Fruit fly (Drosophila melanogaster) whole organism, wandering third instar larva: ENCODE data around the gene CG12194.

ENCODE experiments used
- Abd-B ChIP-seq: fragments of >200 bp; optimal IDR thresholded peaks from 2 replicates; lab custom pipeline; 2017; ENCODE audit warnings: missing biosample characterization, missing genetic modification characterization
- CG32264 ChIP-seq: fragments of 200-800 bp; sonication (Bioruptor generic); optimal IDR thresholded peaks from 2 replicates; lab custom pipeline; 2016; ENCODE audit warnings: missing biosample characterization, missing genetic modification characterization
- CrebA ChIP-seq: fragments of 200-800 bp; sonication (Bioruptor generic); optimal IDR thresholded peaks from 2 replicates; lab custom pipeline; 2016; ENCODE audit warnings: missing biosample characterization, mild to moderate bottlenecking, missing genetic modification characterization, borderline replicate concordance
- Dfd ChIP-seq: fragments of >200 bp; optimal IDR thresholded peaks from 2 replicates; lab custom pipeline; 2017; ENCODE audit warnings: missing biosample characterization, missing genetic modification characterization
- Dif ChIP-seq: fragments of 200-275, 200-300 bp; sonication (Bioruptor generic); optimal IDR thresholded peaks from 2 replicates; lab custom pipeline; 2018; ENCODE audit warnings: missing biosample characterization, missing genetic modification characterization; ENCODE audit not compliant: partially characterized antibody
- HLH106 ChIP-seq: fragments of 200-800 bp; optimal IDR thresholded peaks from 3 replicates; lab custom pipeline; 2019; ENCODE audit warnings: missing biosample characterization, mild to moderate bottlenecking, missing genetic modification characterization, moderate library complexity
- Hnf4 ChIP-seq: fragments of 200-800 bp; sonication (Bioruptor generic); optimal IDR thresholded peaks from 2 replicates; lab custom pipeline; 2016; ENCODE audit warnings: missing biosample characterization, mild to moderate bottlenecking, missing genetic modification characterization
- Hr78 ChIP-seq: fragments of >200 bp; optimal IDR thresholded peaks from 2 replicates; lab custom pipeline; 2017; ENCODE audit warnings: missing biosample characterization, missing genetic modification characterization
- Mio ChIP-seq: sonication (Bioruptor generic); optimal IDR thresholded peaks from 2 replicates; lab custom pipeline; 2016; ENCODE audit warnings: missing biosample characterization, missing genetic modification characterization
- Myc ChIP-seq: fragments of >200 bp; optimal IDR thresholded peaks from 2 replicates; lab custom pipeline; 2017
- N ChIP-seq: fragments of >200 bp; optimal IDR thresholded peaks from 2 replicates; lab custom pipeline; 2018; ENCODE audit warnings: missing biosample characterization, missing external identifiers, missing genetic modification characterization
- OdsH ChIP-seq: fragments of 200-800 bp; sonication (Bioruptor generic); optimal IDR thresholded peaks from 2 replicates; lab custom pipeline; 2016; ENCODE audit warnings: missing biosample characterization, mild to moderate bottlenecking, missing genetic modification characterization
- Rel ChIP-seq, 2 experiments: fragments of 200-800 bp; sonication (Bioruptor generic) in 1 of 2; optimal IDR thresholded peaks; 2 replicates in 1 of 2; 3 replicates in 1 of 2; lab custom pipeline; 2016 to 2019; ENCODE audit warnings: mild to moderate bottlenecking in 2 of 2, missing biosample characterization in 2 of 2, missing genetic modification characterization in 2 of 2, moderate library complexity in 1 of 2
- Vsx2 ChIP-seq: fragments of 200-300, 225-300 bp; sonication (Bioruptor generic); optimal IDR thresholded peaks from 2 replicates; lab custom pipeline; 2018; ENCODE audit warnings: missing biosample characterization, missing genetic modification characterization; ENCODE audit not compliant: partially characterized antibody
- br ChIP-seq: fragments of 200-800 bp; sonication (Bioruptor generic); optimal IDR thresholded peaks from 2 replicates; lab custom pipeline; 2016; ENCODE audit warnings: missing biosample characterization, missing genetic modification characterization
- brk ChIP-seq: fragments of 200-800 bp; sonication (Bioruptor generic); optimal IDR thresholded peaks from 2 replicates; lab custom pipeline; 2016; ENCODE audit warnings: missing biosample characterization, mild to moderate bottlenecking, missing genetic modification characterization
- dl ChIP-seq, 2 experiments: fragments of 175-275, 200-275 bp in 1 of 2; fragments of 200-275 bp in 1 of 2; sonication (Bioruptor generic); optimal IDR thresholded peaks; lab custom pipeline; 2018; ENCODE audit warnings: mild to moderate bottlenecking in 2 of 2, missing biosample characterization in 2 of 2, missing genetic modification characterization in 2 of 2, moderate library complexity in 2 of 2; ENCODE audit not compliant: partially characterized antibody in 2 of 2, insufficient read depth in 1 of 2
- dmrt93B ChIP-seq: fragments of 200-800 bp; sonication (Bioruptor generic); optimal IDR thresholded peaks from 2 replicates; lab custom pipeline; 2018; ENCODE audit warnings: missing biosample characterization, mild to moderate bottlenecking, missing genetic modification characterization
- dsf ChIP-seq: sonication (Bioruptor generic); optimal IDR thresholded peaks from 2 replicates; lab custom pipeline; 2016; ENCODE audit warnings: missing biosample characterization, missing genetic modification characterization, borderline replicate concordance
- ey ChIP-seq: fragments of 200-800 bp; sonication (Bioruptor generic); optimal IDR thresholded peaks from 2 replicates; lab custom pipeline; 2016; ENCODE audit warnings: missing biosample characterization, missing genetic modification characterization
- foxo ChIP-seq, 2 experiments: fragments of 200-800 bp; sonication (Bioruptor generic); optimal IDR thresholded peaks; 2 replicates in 1 of 2; 3 replicates in 1 of 2; lab custom pipeline; 2016 to 2017; ENCODE audit warnings: missing biosample characterization in 2 of 2, missing genetic modification characterization in 2 of 2
- h ChIP-seq: fragments of 200-800 bp; sonication (Bioruptor generic); optimal IDR thresholded peaks from 3 replicates; lab custom pipeline; 2016; ENCODE audit warnings: missing biosample characterization, mild to moderate bottlenecking, missing genetic modification characterization
- jim ChIP-seq: fragments of 175-275, 200-325 bp; sonication (Bioruptor generic); optimal IDR thresholded peaks from 2 replicates; lab custom pipeline; 2016; ENCODE audit warnings: missing biosample characterization, mild to moderate bottlenecking, missing genetic modification characterization
- lola ChIP-seq: fragments of >200 bp; optimal IDR thresholded peaks from 2 replicates; lab custom pipeline; 2017; ENCODE audit warnings: missing biosample characterization, missing genetic modification characterization
- psq ChIP-seq: fragments of 200-800 bp; sonication (Bioruptor generic); optimal IDR thresholded peaks from 3 replicates; lab custom pipeline; 2017; ENCODE audit warnings: missing biosample characterization, mild to moderate bottlenecking, missing genetic modification characterization, moderate library complexity
- rgr ChIP-seq: fragments of 200-800 bp; sonication (Bioruptor generic); optimal IDR thresholded peaks from 3 replicates; lab custom pipeline; 2016; ENCODE audit warnings: missing biosample characterization, mild to moderate bottlenecking, missing genetic modification characterization
- sage ChIP-seq: fragments of 200-800 bp; sonication (Bioruptor generic); optimal IDR thresholded peaks from 2 replicates; lab custom pipeline; 2016; ENCODE audit warnings: missing biosample characterization, mild to moderate bottlenecking, missing genetic modification characterization
- sv ChIP-seq: fragments of 200-800 bp; sonication (Bioruptor generic); optimal IDR thresholded peaks from 3 replicates; lab custom pipeline; 2016; ENCODE audit warnings: missing biosample characterization, missing genetic modification characterization
- tai ChIP-seq: sonication (Bioruptor generic); optimal IDR thresholded peaks from 2 replicates; lab custom pipeline; 2016; ENCODE audit warnings: missing biosample characterization, missing genetic modification characterization
- usp ChIP-seq: fragments of >200 bp; optimal IDR thresholded peaks from 2 replicates; lab custom pipeline; 2017; ENCODE audit warnings: missing biosample characterization, missing genetic modification characterization
- woc ChIP-seq: sonication (Bioruptor generic); optimal IDR thresholded peaks from 2 replicates; lab custom pipeline; 2016; ENCODE audit warnings: missing biosample characterization, mild to moderate bottlenecking, missing genetic modification characterization

Gene CG12194

dm6 chr2L:4852605-4853102 is 14.5 kb downstream of the CG12194 start, which contains the start of gene smog:
Gene smog (plus strand): TSS chr2L:4852864.
- TF ChIP-seq sage, result no peak
- TF ChIP-seq psq, result no peak
- no peak for TF ChIP-seq CG32264 (GFP tag; lab: Kevin White, UChicago)
- TF ChIP-seq h (GFP tag; lab: Kevin White, UChicago), result no peak

dm6 chr2L:4854822-4855221 is 16.7 kb downstream of the CG12194 start:
- TF ChIP-seq brk (no peak), Dif (GFP tag; lab: Kevin White, UChicago) (no peak), br (GFP tag; lab: Kevin White, UChicago) (no peak), Hr78 (GFP tag; lab: Kevin White, UChicago) (no peak), sv (GFP tag; lab: Kevin White, UChicago) (no peak), N (GFP tag; lab: Kevin White, UChicago) (no peak), jim (no peak), dmrt93B (GFP tag; lab: Kevin White, UChicago) (no peak), dl (GFP tag; optimal IDR thresholded peaks at IDR 0.05; lab: Kevin White, UChicago; ENCODE audit: insufficient read depth in 1 of 2, partially characterized antibody in 2 of 2) (no peak)

- TF ChIP-seq OdsH (GFP tag; lab: Kevin White, UChicago) (peak; percentile 16), rgr (GFP tag; lab: Kevin White, UChicago) (peak; percentile 3), Vsx2 (GFP tag; lab: Kevin White, UChicago) (no peak), tai (no peak), N (GFP tag; lab: Kevin White, UChicago) (no peak), HLH106 (tag; lab: Kevin White, UChicago) (peak; percentile 8), Mio (no peak), foxo (GFP tag; optimal IDR thresholded peaks at IDR 0.05; lab: Kevin White, UChicago) (peak in 1 of 2 experiments; percentile 39), sv (GFP tag; lab: Kevin White, UChicago) (peak; percentile 13)
These were observed 18.0 kb downstream of the CG12194 start for dm6 chr2L:4856118-4856517.

- TF ChIP-seq HLH106 (tag; lab: Kevin White, UChicago) (peak; percentile 18), foxo (GFP tag; optimal IDR thresholded peaks at IDR 0.05; lab: Kevin White, UChicago) (peak in 1 of 2 experiments; percentile 10), Mio (no peak)
These were observed 23.4 kb downstream of the CG12194 start for dm6 chr2L:4861503-4861902.

- TF ChIP-seq h (GFP tag; lab: Kevin White, UChicago) (no peak), jim (no peak), dsf (GFP tag; lab: Kevin White, UChicago) (no peak), Dfd (GFP tag; lab: Kevin White, UChicago) (peak; percentile 85), Rel (GFP tag; optimal IDR thresholded peaks at IDR 0.05; lab: Kevin White, UChicago) (no peak), Rel (tag; optimal IDR thresholded peaks at IDR 0.05; lab: Kevin White, UChicago) (no peak), usp (GFP tag; lab: Kevin White, UChicago) (no peak), rgr (GFP tag; lab: Kevin White, UChicago) (no peak)
These were observed 27.3 kb downstream of the CG12194 start for dm6 chr2L:4865400-4865799.

- TF ChIP-seq usp (GFP tag; lab: Kevin White, UChicago) (no peak), ey (no peak), Abd-B (GFP tag; lab: Kevin White, UChicago) (no peak), h (GFP tag; lab: Kevin White, UChicago) (no peak), Hnf4 (GFP tag; lab: Kevin White, UChicago) (no peak), psq (no peak), woc (GFP tag; lab: Kevin White, UChicago) (no peak), lola (GFP tag; lab: Kevin White, UChicago) (no peak), dsf (GFP tag; lab: Kevin White, UChicago) (no peak), Myc (lab: Kevin White, UChicago) (no peak), sage (no peak), tai (no peak), N (GFP tag; lab: Kevin White, UChicago) (no peak), dl (GFP tag; optimal IDR thresholded peaks at IDR 0.05; lab: Kevin White, UChicago; ENCODE audit: insufficient read depth in 1 of 2, partially characterized antibody in 2 of 2) (no peak), OdsH (GFP tag; lab: Kevin White, UChicago) (no peak), Rel (GFP tag; optimal IDR thresholded peaks at IDR 0.05; lab: Kevin White, UChicago) (no peak), Rel (tag; optimal IDR thresholded peaks at IDR 0.05; lab: Kevin White, UChicago) (no peak), CrebA (GFP tag; lab: Kevin White, UChicago) (no peak), rgr (GFP tag; lab: Kevin White, UChicago) (no peak), Mio (no peak), Hr78 (GFP tag; lab: Kevin White, UChicago) (no peak)
- TF ChIP-seq, all 38 proteins: peak for 0
These were observed 30.2 kb downstream of the CG12194 start for dm6 chr2L:4868383-4868782.
